Fruit fly (Drosophila melanogaster) whole organism, prepupa: ENCODE measurements around the gene GlcAT-S.

Experiments used
- Blimp-1 ChIP-seq: fragments of 200-800 bp; sonication (Bioruptor generic); optimal IDR thresholded peaks from 3 replicates; lab custom pipeline; 2017; ENCODE audit warnings: missing biosample characterization, missing genetic modification characterization, mild to moderate bottlenecking, moderate library complexity, missing genetic modification reagents
- CG10631 ChIP-seq: fragments of 200-800 bp; sonication (Bioruptor generic); optimal IDR thresholded peaks from 2 replicates; lab custom pipeline; 2016; ENCODE audit warnings: missing biosample characterization, missing genetic modification characterization
- CG10669 ChIP-seq: fragments of 200-800 bp; sonication (Bioruptor generic); optimal IDR thresholded peaks from 3 replicates; lab custom pipeline; 2018; ENCODE audit warnings: missing biosample characterization, mild to moderate bottlenecking, missing genetic modification characterization, moderate library complexity
- CG11294 ChIP-seq: fragments of 200-800 bp; sonication (Bioruptor generic); IDR thresholded peaks from 2 replicates; pipeline ENCODE4 v1.3.6; 2022; ENCODE audit warnings: missing biosample characterization, missing genetic modification characterization
- CG16779 ChIP-seq: fragments of 200-800 bp; sonication (Bioruptor generic); optimal IDR thresholded peaks from 3 replicates; lab custom pipeline; 2017; ENCODE audit warnings: missing biosample characterization, mild to moderate bottlenecking, missing genetic modification characterization
- CG32006 ChIP-seq: fragments of 200-800 bp; sonication (Bioruptor generic); optimal IDR thresholded peaks from 3 replicates; lab custom pipeline; 2017; ENCODE audit warnings: missing biosample characterization, mild to moderate bottlenecking, missing genetic modification characterization
- CG34406 ChIP-seq: fragments of 200-800 bp; sonication (Bioruptor generic); optimal IDR thresholded peaks from 3 replicates; lab custom pipeline; 2016; ENCODE audit warnings: missing biosample characterization, missing genetic modification characterization
- CG3919 ChIP-seq: fragments of 200-800 bp; sonication (Bioruptor generic); optimal IDR thresholded peaks from 3 replicates; lab custom pipeline; 2016; ENCODE audit warnings: missing biosample characterization, missing genetic modification characterization
- CG4318 ChIP-seq: fragments of 200-800 bp; sonication (Bioruptor generic); optimal IDR thresholded peaks from 3 replicates; lab custom pipeline; 2017; ENCODE audit warnings: missing biosample characterization, mild to moderate bottlenecking, missing genetic modification characterization
- CG6163 ChIP-seq: fragments of 200-800 bp; sonication (Bioruptor generic); IDR thresholded peaks from 3 replicates; pipeline ENCODE4 v1.3.6; 2022; ENCODE audit warnings: missing biosample characterization, missing genetic modification characterization
- CG6792 ChIP-seq: fragments of 200-800 bp; sonication (Bioruptor generic); optimal IDR thresholded peaks from 3 replicates; lab custom pipeline; 2016; ENCODE audit warnings: missing biosample characterization, missing genetic modification characterization
- CG6808 ChIP-seq: fragments of 200-800 bp; sonication (Bioruptor generic); optimal IDR thresholded peaks from 3 replicates; lab custom pipeline; 2017; ENCODE audit warnings: missing biosample characterization, missing genetic modification characterization, mild to moderate bottlenecking, moderate library complexity, missing genetic modification reagents
- CG6854 ChIP-seq: fragments of 200-800 bp; sonication (Bioruptor generic); optimal IDR thresholded peaks from 2 replicates; lab custom pipeline; 2017; ENCODE audit warnings: missing biosample characterization, mild to moderate bottlenecking, missing genetic modification characterization
- CG7368 ChIP-seq: fragments of 200-800 bp; sonication (Bioruptor generic); optimal IDR thresholded peaks from 3 replicates; lab custom pipeline; 2016; ENCODE audit warnings: missing biosample characterization, missing genetic modification characterization
- CG8319 ChIP-seq: fragments of 200-800 bp; sonication (Bioruptor generic); optimal IDR thresholded peaks from 3 replicates; lab custom pipeline; 2016; ENCODE audit warnings: missing biosample characterization, missing genetic modification characterization
- Eip75B ChIP-seq: fragments of 200-800 bp; sonication (Bioruptor generic); optimal IDR thresholded peaks from 3 replicates; lab custom pipeline; 2016; ENCODE audit warnings: missing biosample characterization, missing genetic modification characterization
- Eip78C ChIP-seq: fragments of 200-800 bp; sonication (Bioruptor generic); peaks from one replicate; lab custom pipeline; 2016; ENCODE audit warnings: missing biosample characterization, missing genetic modification characterization
- Ets96B ChIP-seq: fragments of 200-800 bp; optimal IDR thresholded peaks from 2 replicates; lab custom pipeline; 2019; ENCODE audit warnings: missing biosample characterization, mild to moderate bottlenecking, missing genetic modification characterization, moderate library complexity
- Gug ChIP-seq: fragments of 200-800 bp; sonication (Bioruptor generic); IDR thresholded peaks from 2 replicates; pipeline ENCODE4 v1.3.6; 2022; ENCODE audit warnings: missing biosample characterization, missing genetic modification characterization
- Hr38 ChIP-seq: sonication (Bioruptor generic); optimal IDR thresholded peaks from 2 replicates; lab custom pipeline; 2016; ENCODE audit warnings: missing biosample characterization, missing genetic modification characterization
- Hr39 ChIP-seq: fragments of 200-800 bp; sonication (Bioruptor generic); optimal IDR thresholded peaks from 2 replicates; lab custom pipeline; 2016; ENCODE audit warnings: missing biosample characterization, missing genetic modification characterization
- OdsH ChIP-seq: fragments of 200-800 bp; sonication (Bioruptor generic); optimal IDR thresholded peaks from 3 replicates; lab custom pipeline; 2016; ENCODE audit warnings: missing biosample characterization, missing genetic modification characterization
- Sox102F ChIP-seq: fragments of 200-800 bp; sonication (Bioruptor generic); optimal IDR thresholded peaks from 2 replicates; lab custom pipeline; 2016; ENCODE audit warnings: missing biosample characterization, mild to moderate bottlenecking, missing genetic modification characterization
- Sox14 ChIP-seq: fragments of 200-800 bp; sonication (Bioruptor generic); optimal IDR thresholded peaks from 3 replicates; lab custom pipeline; 2016; ENCODE audit warnings: missing biosample characterization, missing genetic modification characterization
- achi ChIP-seq: fragments of 200-800 bp; sonication (Bioruptor generic); optimal IDR thresholded peaks from 3 replicates; lab custom pipeline; 2016; ENCODE audit warnings: missing biosample characterization, missing genetic modification characterization
- cyc ChIP-seq: fragments of 200-800 bp; sonication (Bioruptor generic); optimal IDR thresholded peaks from 3 replicates; lab custom pipeline; 2016; ENCODE audit warnings: missing biosample characterization, missing genetic modification characterization
- dac ChIP-seq: fragments of 200-800 bp; sonication (Bioruptor generic); optimal IDR thresholded peaks from 2 replicates; lab custom pipeline; 2017; ENCODE audit warnings: missing biosample characterization, mild to moderate bottlenecking, missing genetic modification characterization
- dsx ChIP-seq: fragments of 200-800 bp; optimal IDR thresholded peaks from 3 replicates; lab custom pipeline; 2019; ENCODE audit warnings: missing biosample characterization, mild to moderate bottlenecking, missing genetic modification characterization, moderate library complexity; ENCODE audit not compliant: poor library complexity, severe bottlenecking
- esn ChIP-seq: fragments of 200-800 bp; sonication (Bioruptor generic); optimal IDR thresholded peaks from 2 replicates; lab custom pipeline; 2016; ENCODE audit warnings: missing biosample characterization, mild to moderate bottlenecking, missing genetic modification characterization, moderate library complexity
- fkh ChIP-seq: fragments of 200-800 bp; sonication (Bioruptor generic); optimal IDR thresholded peaks from 3 replicates; lab custom pipeline; 2017; ENCODE audit warnings: missing biosample characterization, mild to moderate bottlenecking, missing genetic modification characterization, moderate library complexity
- pdm3 ChIP-seq: fragments of 200-800 bp; sonication (Bioruptor generic); optimal IDR thresholded peaks from 3 replicates; lab custom pipeline; 2016; ENCODE audit warnings: missing biosample characterization, missing genetic modification characterization
- salr ChIP-seq, 2 experiments: fragments of 200-800 bp; sonication (Bioruptor generic); optimal IDR thresholded peaks; 3 replicates each; lab custom pipeline; 2016 to 2018; ENCODE audit warnings: missing biosample characterization in 2 of 2, missing genetic modification characterization in 2 of 2, mild to moderate bottlenecking in 1 of 2
- spab ChIP-seq: fragments of 200-800 bp; sonication (Bioruptor generic); optimal IDR thresholded peaks from 2 replicates; lab custom pipeline; 2017; ENCODE audit warnings: missing biosample characterization, mild to moderate bottlenecking, missing genetic modification characterization, missing genetic modification reagents
- ss ChIP-seq, 2 experiments: fragments of 200-800 bp; sonication (Bioruptor generic); optimal IDR thresholded peaks; 2 replicates in 1 of 2; 3 replicates in 1 of 2; lab custom pipeline; 2017 to 2018; ENCODE audit warnings: mild to moderate bottlenecking in 2 of 2, missing biosample characterization in 2 of 2, missing genetic modification characterization in 2 of 2, moderate library complexity in 1 of 2
- vri ChIP-seq: fragments of 200-800 bp; sonication (Bioruptor generic); optimal IDR thresholded peaks from 3 replicates; lab custom pipeline; 2016; ENCODE audit warnings: missing biosample characterization, mild to moderate bottlenecking, missing genetic modification characterization

Gene GlcAT-S

dm6 chr2L:9576269-9576933 is 39.9 kb upstream of the GlcAT-S start, which contains the start of gene Mtpalpha (continued):
- TF ChIP-seq cyc (GFP tag; lab: Kevin White, UChicago): peak; percentile 48
- peak; percentile 84 for TF ChIP-seq CG6163 (GFP tag; lab: Robert Waterston, UW)
- no peak for TF ChIP-seq Hr39 (GFP tag; lab: Kevin White, UChicago)
- TF ChIP-seq CG6792 (GFP tag; lab: Kevin White, UChicago): no peak
- peak; percentile 99 for TF ChIP-seq CG16779 (tag; lab: Kevin White, UChicago)
- peak; percentile 87 for TF ChIP-seq CG3919
- TF ChIP-seq CG10669 (GFP tag; lab: Kevin White, UChicago): peak; percentile 89
- no peak for TF ChIP-seq CG10631 (GFP tag; lab: Kevin White, UChicago)
- TF ChIP-seq CG34406 (GFP tag; lab: Kevin White, UChicago): peak; percentile 49
- TF ChIP-seq spab: peak; percentile 96
- TF ChIP-seq CG6808 (GFP tag; lab: Kevin White, UChicago): peak; percentile 99
- TF ChIP-seq CG7368 (GFP tag; lab: Kevin White, UChicago): peak; percentile 89
- peak; percentile 83 for TF ChIP-seq CG8319 (GFP tag; lab: Kevin White, UChicago)
- TF ChIP-seq CG6854 (GFP tag; lab: Kevin White, UChicago): peak; percentile 99
- no peak for TF ChIP-seq fkh (GFP tag; lab: Kevin White, UChicago)
- TF ChIP-seq Sox102F (GFP tag; lab: Kevin White, UChicago): peak; percentile 78
- peak; percentile 40; the same call in 1 of the 2 replicates for TF ChIP-seq CG11294 (GFP tag; lab: Robert Waterston, UW)
- TF ChIP-seq Hr38 (GFP tag; lab: Kevin White, UChicago): peak; percentile 22
- TF ChIP-seq Blimp-1 (GFP tag; lab: Kevin White, UChicago): peak; percentile 88
- TF ChIP-seq salr (GFP tag; optimal IDR thresholded peaks at IDR 0.05; lab: Kevin White, UChicago): peak; percentile 81 to 89
- TF ChIP-seq esn (GFP tag; lab: Kevin White, UChicago): peak; percentile 43

dm6 chr2L:9579538-9579937 is 36.7 kb upstream of the GlcAT-S start, which contains the start of gene CG31709:
Gene CG31709, minus strand, starts transcription at chr2L:9579638.
- TF ChIP-seq CG32006: no peak
- TF ChIP-seq vri (GFP tag; lab: Kevin White, UChicago): no peak
- TF ChIP-seq Eip75B (GFP tag; lab: Kevin White, UChicago): no peak
- no peak for TF ChIP-seq Eip78C (GFP tag; lab: Kevin White, UChicago)
- TF ChIP-seq dsx: no peak
- TF ChIP-seq, all 60 proteins: peak for 0

DNA sequence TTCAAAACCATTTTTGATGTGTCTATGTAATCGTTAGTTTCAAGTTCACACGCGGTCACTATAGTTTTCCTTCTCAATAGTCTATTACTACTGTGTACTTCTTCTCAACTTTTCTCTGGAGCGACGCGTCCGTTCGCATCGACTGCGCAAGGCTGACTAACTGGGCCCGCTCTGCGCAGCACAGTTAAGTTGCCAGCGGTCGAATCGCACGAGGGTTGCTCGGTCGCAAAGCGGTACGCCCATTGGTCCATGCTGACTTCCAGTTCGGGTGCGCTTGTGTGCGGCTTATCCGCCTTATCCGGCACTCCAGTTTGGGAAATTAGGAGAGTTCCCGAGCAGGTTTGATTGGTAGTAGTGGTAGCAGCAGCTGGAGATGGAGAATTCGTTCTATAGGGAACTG is 34.7 kb upstream of the GlcAT-S start, which contains the start of gene gcm:
Gene gcm (minus strand): TSS at position 164 of the 400 bp plus-strand sequence.
- no peak for TF ChIP-seq Gug (GFP tag; lab: Robert Waterston, UW)
- no peak for TF ChIP-seq OdsH (GFP tag; lab: Kevin White, UChicago)
- no peak for TF ChIP-seq Sox102F (GFP tag; lab: Kevin White, UChicago)
- TF ChIP-seq ss (GFP tag; optimal IDR thresholded peaks at IDR 0.05; lab: Kevin White, UChicago): no peak
- TF ChIP-seq Sox14 (GFP tag; lab: Kevin White, UChicago): no peak
- no peak for TF ChIP-seq spab
- TF ChIP-seq Blimp-1 (GFP tag; lab: Kevin White, UChicago): no peak
- no peak for TF ChIP-seq dac (GFP tag; lab: Kevin White, UChicago)
- TF ChIP-seq salr (GFP tag; optimal IDR thresholded peaks at IDR 0.05; lab: Kevin White, UChicago): no peak
- TF ChIP-seq CG6854 (GFP tag; lab: Kevin White, UChicago): no peak
- TF ChIP-seq CG34406 (GFP tag; lab: Kevin White, UChicago): no peak
- TF ChIP-seq achi (GFP tag; lab: Kevin White, UChicago): no peak
- no peak for TF ChIP-seq CG4318
- no peak for TF ChIP-seq CG6163 (GFP tag; lab: Robert Waterston, UW)
- no peak for TF ChIP-seq pdm3 (GFP tag; lab: Kevin White, UChicago)
- no peak for TF ChIP-seq Eip78C (GFP tag; lab: Kevin White, UChicago)
- TF ChIP-seq Ets96B (tag; lab: Kevin White, UChicago): no peak
- TF ChIP-seq dsx: no peak
